Worm (Caenorhabditis elegans) whole organism, young adult: ENCODE results near the gene F58B6.1.

ENCODE experiments used
- B0035.1 ChIP-seq: sonication (generic microtip); optimal IDR thresholded peaks from 2 replicates; lab custom pipeline; 2016; ENCODE audit warnings: missing genetic modification characterization, mild to moderate bottlenecking, missing compliant biosample characterization, missing genotype, missing genetic modification reagents
- C17E4.6 ChIP-seq: fragments of 200-800 bp; sonication (Bioruptor generic); IDR thresholded peaks from 2 replicates; pipeline ENCODE4 v1.3.6; 2022; ENCODE audit warnings: missing genetic modification reagents, missing genetic modification characterization, missing compliant biosample characterization
- F22D6.2 ChIP-seq: sonication (generic microtip); optimal IDR thresholded peaks from 2 replicates; lab custom pipeline; 2016; ENCODE audit warnings: mild to moderate bottlenecking, missing genetic modification characterization, missing compliant biosample characterization
- F49E8.2 ChIP-seq: sonication (generic microtip); optimal IDR thresholded peaks from 3 replicates; lab custom pipeline; 2017; ENCODE audit warnings: missing genetic modification characterization, mild to moderate bottlenecking, missing compliant biosample characterization, antibody characterized with exemption, moderate library complexity; ENCODE audit not compliant: insufficient read depth
- K11D2.4 ChIP-seq: fragments of 200-800 bp; sonication (Bioruptor generic); IDR thresholded peaks from 2 replicates; pipeline ENCODE4 v1.3.6; 2022; ENCODE audit warnings: missing genetic modification reagents, missing genetic modification characterization, missing compliant biosample characterization
- ZK185.1 ChIP-seq: sonication (generic microtip); optimal IDR thresholded peaks from 2 replicates; lab custom pipeline; 2016; ENCODE audit warnings: mild to moderate bottlenecking, missing genetic modification characterization, missing compliant biosample characterization; ENCODE audit not compliant: poor library complexity, severe bottlenecking
- aptf-3 ChIP-seq: fragments of 200-800 bp; sonication (Bioruptor generic); IDR thresholded peaks from 2 replicates; pipeline ENCODE4 v1.3.6; 2022; ENCODE audit warnings: missing genetic modification characterization, missing compliant biosample characterization
- atf-7 ChIP-seq: sonication (generic microtip); optimal IDR thresholded peaks from 2 replicates; lab custom pipeline; 2017; ENCODE audit warnings: mild to moderate bottlenecking, missing genetic modification characterization, missing compliant biosample characterization
- ccch-3 ChIP-seq: fragments of 200-800 bp; sonication (Bioruptor generic); optimal IDR thresholded peaks from 2 replicates; lab custom pipeline; 2018; ENCODE audit warnings: mild to moderate bottlenecking, missing genetic modification characterization, missing compliant biosample characterization
- cebp-2 ChIP-seq: fragments of 200-800 bp; sonication (Bioruptor generic); IDR thresholded peaks from 2 replicates; pipeline ENCODE4 v1.3.6; 2022; ENCODE audit warnings: missing genetic modification characterization, missing compliant biosample characterization
- egrh-3 ChIP-seq: fragments of 200-800 bp; sonication (Bioruptor generic); IDR thresholded peaks from 2 replicates; pipeline ENCODE4 v1.3.6; 2022; ENCODE audit warnings: missing genetic modification reagents, missing genetic modification characterization, missing compliant biosample characterization
- ets-4 ChIP-seq: fragments of 200-800 bp; sonication (Bioruptor generic); optimal IDR thresholded peaks from 2 replicates; lab custom pipeline; 2018; ENCODE audit warnings: mild to moderate bottlenecking, missing genetic modification characterization, missing compliant biosample characterization
- fkh-3 ChIP-seq: sonication (generic microtip); optimal IDR thresholded peaks from 2 replicates; lab custom pipeline; 2016; ENCODE audit warnings: mild to moderate bottlenecking, missing genetic modification characterization, missing compliant biosample characterization
- hlh-12 ChIP-seq: sonication (generic microtip); optimal IDR thresholded peaks from 2 replicates; lab custom pipeline; 2016; ENCODE audit warnings: missing genetic modification characterization, missing compliant biosample characterization
- let-526 ChIP-seq: fragments of 200-800 bp; sonication (Bioruptor generic); IDR thresholded peaks from 2 replicates; pipeline ENCODE4 v1.3.6; 2022; ENCODE audit warnings: missing genetic modification reagents, missing genetic modification characterization, missing compliant biosample characterization
- madf-6 ChIP-seq: fragments of 200-800 bp; sonication (Bioruptor generic); IDR thresholded peaks from 2 replicates; pipeline ENCODE4 v1.3.6; 2022; ENCODE audit warnings: missing genetic modification reagents, missing genetic modification characterization, missing compliant biosample characterization
- mcd-1 ChIP-seq: fragments of 200-800 bp; sonication (Bioruptor generic); IDR thresholded peaks from 2 replicates; pipeline ENCODE4 v1.3.6; 2022; ENCODE audit warnings: missing genetic modification reagents, missing genetic modification characterization, missing compliant biosample characterization
- mel-28 ChIP-seq: sonication (generic microtip); optimal IDR thresholded peaks from 2 replicates; lab custom pipeline; 2016; ENCODE audit warnings: borderline replicate concordance, mild to moderate bottlenecking, missing genetic modification characterization, missing compliant biosample characterization
- mxl-1 ChIP-seq: sonication (generic microtip); optimal IDR thresholded peaks from 2 replicates; lab custom pipeline; 2016; ENCODE audit warnings: missing genetic modification characterization, missing compliant biosample characterization
- nfya-1 ChIP-seq: sonication (generic microtip); optimal IDR thresholded peaks from 2 replicates; lab custom pipeline; 2017; ENCODE audit warnings: antibody characterized with exemption, missing compliant biosample characterization, missing genetic modification characterization, borderline replicate concordance; ENCODE audit not compliant: insufficient read depth
- nfya-2 ChIP-seq: fragments of 200-800 bp; sonication (Bioruptor generic); IDR thresholded peaks from 2 replicates; pipeline ENCODE4 v1.3.6; 2022; ENCODE audit warnings: missing genetic modification reagents, missing genetic modification characterization, missing compliant biosample characterization
- nfyb-1 ChIP-seq: fragments of 200-800 bp; sonication (Bioruptor generic); IDR thresholded peaks from 2 replicates; pipeline ENCODE4 v1.3.6; 2022; ENCODE audit warnings: missing genetic modification reagents, missing genetic modification characterization, missing compliant biosample characterization
- nhr-120 ChIP-seq: fragments of 200-800 bp; sonication (Bioruptor generic); IDR thresholded peaks from 2 replicates; pipeline ENCODE4 v1.3.6; 2022; ENCODE audit warnings: missing genetic modification characterization, missing compliant biosample characterization
- nhr-179 ChIP-seq: sonication (generic microtip); optimal IDR thresholded peaks from 2 replicates; lab custom pipeline; 2016; ENCODE audit warnings: mild to moderate bottlenecking, missing genetic modification characterization, missing compliant biosample characterization
- nhr-90 ChIP-seq: sonication (generic microtip); optimal IDR thresholded peaks from 2 replicates; lab custom pipeline; 2016; ENCODE audit warnings: missing genotype, mild to moderate bottlenecking, missing genetic modification characterization, missing compliant biosample characterization
- pbrm-1 ChIP-seq: fragments of 200-800 bp; sonication (Bioruptor generic); IDR thresholded peaks from 2 replicates; pipeline ENCODE4 v1.3.6; 2022; ENCODE audit warnings: missing genetic modification reagents, missing genetic modification characterization, missing compliant biosample characterization
- rec-8 ChIP-seq, 2 experiments: sonication (generic microtip); optimal IDR thresholded peaks; 2 replicates each; lab custom pipeline; 2016; ENCODE audit warnings: mild to moderate bottlenecking in 2 of 2, missing genetic modification characterization in 2 of 2, missing genetic modification reagents in 2 of 2, missing genotype in 2 of 2, missing biosample characterization in 1 of 2, missing compliant biosample characterization in 1 of 2, moderate library complexity in 1 of 2
- sea-2 ChIP-seq: fragments of 200-800 bp; sonication (Bioruptor generic); IDR thresholded peaks from 2 replicates; pipeline ENCODE4 v1.3.6; 2022; ENCODE audit warnings: missing genetic modification characterization, missing compliant biosample characterization
- snpc-1.3 ChIP-seq: sonication (generic microtip); optimal IDR thresholded peaks from 2 replicates; lab custom pipeline; 2017; ENCODE audit warnings: missing genetic modification characterization, mild to moderate bottlenecking, missing compliant biosample characterization, antibody characterized with exemption, moderate library complexity, missing genotype, missing genetic modification reagents; ENCODE audit not compliant: insufficient read depth
- somi-1 ChIP-seq: fragments of 200-800 bp; sonication (Bioruptor generic); optimal IDR thresholded peaks from 2 replicates; lab custom pipeline; 2018; ENCODE audit warnings: mild to moderate bottlenecking, missing genetic modification characterization, missing compliant biosample characterization
- sptf-2 ChIP-seq: fragments of 200-800 bp; sonication (Bioruptor generic); optimal IDR thresholded peaks from 2 replicates; lab custom pipeline; 2018; ENCODE audit warnings: mild to moderate bottlenecking, missing genetic modification characterization, missing compliant biosample characterization
- zfh-2 ChIP-seq: fragments of 200-800 bp; sonication (Bioruptor generic); conservative IDR thresholded peaks from 2 replicates; pipeline ENCODE4 v1.3.6; 2022; ENCODE audit warnings: missing genetic modification reagents, missing genetic modification characterization, missing compliant biosample characterization
- ztf-18 ChIP-seq: sonication (generic microtip); optimal IDR thresholded peaks from 2 replicates; lab custom pipeline; 2016; ENCODE audit warnings: missing genotype, mild to moderate bottlenecking, missing genetic modification characterization, missing compliant biosample characterization
- ztf-6 ChIP-seq: fragments of 200-800 bp; sonication (Bioruptor generic); IDR thresholded peaks from 2 replicates; pipeline ENCODE4 v1.3.6; 2022; ENCODE audit warnings: missing genetic modification reagents, missing genetic modification characterization, missing compliant biosample characterization

F58B6.1 gene

DNA sequence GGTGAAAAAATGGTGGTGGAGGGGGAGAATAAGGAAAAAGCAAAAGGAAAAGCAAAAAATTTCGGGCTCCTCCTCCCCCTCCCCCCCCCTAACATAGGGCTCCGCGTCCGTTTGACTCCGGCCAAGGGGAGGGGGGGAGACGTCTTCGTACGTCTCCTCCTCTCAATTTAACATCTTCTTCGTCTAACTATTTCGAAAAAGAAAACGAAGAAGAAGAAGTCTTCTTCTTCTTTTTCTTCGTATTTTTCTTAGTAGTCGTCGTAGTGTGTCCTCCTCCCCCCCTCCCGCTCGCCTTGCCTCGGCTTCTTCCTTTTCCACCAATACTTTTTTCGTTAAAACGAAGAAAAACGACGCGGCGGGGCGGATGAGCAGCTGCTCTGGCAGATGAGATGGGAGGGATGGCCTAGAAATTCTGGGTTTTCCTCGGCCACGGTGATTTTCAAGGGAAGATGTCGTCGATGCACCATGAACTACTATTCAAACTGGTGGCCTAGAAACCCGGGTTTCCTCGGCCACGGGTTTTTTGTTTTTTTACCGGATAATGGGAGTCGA, 21.2 kb upstream of the F58B6.1 start:
- no peak for TF ChIP-seq F49E8.2 (tag; lab: Kevin White, UChicago)
- no peak for TF ChIP-seq ZK185.1 (tag; lab: Kevin White, UChicago)
- TF ChIP-seq sptf-2 (GFP tag; lab: Kevin White, UChicago), result no peak
- no peak for TF ChIP-seq nhr-120 (GFP tag; lab: Robert Waterston, UW)
- no peak for TF ChIP-seq madf-6 (GFP tag; lab: Robert Waterston, UW)
- TF ChIP-seq mcd-1 (GFP tag; lab: Robert Waterston, UW), result no peak
- no peak for TF ChIP-seq ztf-6
- TF ChIP-seq egrh-3 (GFP tag; lab: Robert Waterston, UW), result 0 out of 2 replicates have a peak, but pooled peaks have one; percentile 16
- no peak for TF ChIP-seq aptf-3 (GFP tag; lab: Robert Waterston, UW)
- TF ChIP-seq fkh-3 (tag; lab: Kevin White, UChicago), result no peak
- TF ChIP-seq nhr-90 (tag; lab: Kevin White, UChicago), result no peak
- TF ChIP-seq zfh-2, result peak; percentile 79
- TF ChIP-seq K11D2.4 (GFP tag; lab: Robert Waterston, UW), result no peak
- no peak for TF ChIP-seq rec-8 (tag; optimal IDR thresholded peaks at IDR 0.05; lab: Kevin White, UChicago)

DNA sequence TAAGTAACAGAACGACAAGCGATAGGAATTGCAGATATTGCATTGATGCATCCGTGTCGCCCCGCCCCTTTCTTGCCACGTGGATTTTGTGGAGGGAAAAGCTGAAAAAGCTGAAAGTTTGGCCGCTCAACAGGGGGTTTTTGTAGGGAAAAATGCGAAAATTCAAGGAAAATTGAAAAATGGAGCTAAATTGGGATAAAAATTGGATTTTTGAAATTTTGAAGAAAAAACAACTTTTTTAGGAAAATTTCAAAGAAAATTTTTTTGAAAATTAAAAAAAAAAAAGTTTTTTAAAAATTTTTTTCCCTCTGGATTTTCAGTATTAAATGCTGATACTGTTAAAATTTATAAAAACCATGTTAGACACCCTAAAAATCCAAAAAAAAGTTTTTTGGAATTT, 20.2 kb upstream of the F58B6.1 start, which contains the start of gene lgc-46:
TSS of gene lgc-46 (minus strand) at position 101 of the 400 bp plus-strand sequence.
- TF ChIP-seq let-526 (GFP tag; lab: Robert Waterston, UW) (no peak), somi-1 (GFP tag; lab: Kevin White, UChicago) (no peak), nfya-1 (tag; lab: Kevin White, UChicago) (no peak), atf-7 (tag; lab: Kevin White, UChicago) (no peak), ccch-3 (no peak), B0035.1 (tag; lab: Kevin White, UChicago) (no peak), cebp-2 (GFP tag; lab: Robert Waterston, UW) (no peak), sea-2 (GFP tag; lab: Robert Waterston, UW) (no peak), C17E4.6 (GFP tag; lab: Robert Waterston, UW) (no peak), mel-28 (no peak), snpc-1.3 (no peak), nfya-2 (no peak), pbrm-1 (no peak), ets-4 (no peak), ztf-18 (tag; lab: Kevin White, UChicago) (no peak), mxl-1 (tag; lab: Kevin White, UChicago) (no peak)

DNA sequence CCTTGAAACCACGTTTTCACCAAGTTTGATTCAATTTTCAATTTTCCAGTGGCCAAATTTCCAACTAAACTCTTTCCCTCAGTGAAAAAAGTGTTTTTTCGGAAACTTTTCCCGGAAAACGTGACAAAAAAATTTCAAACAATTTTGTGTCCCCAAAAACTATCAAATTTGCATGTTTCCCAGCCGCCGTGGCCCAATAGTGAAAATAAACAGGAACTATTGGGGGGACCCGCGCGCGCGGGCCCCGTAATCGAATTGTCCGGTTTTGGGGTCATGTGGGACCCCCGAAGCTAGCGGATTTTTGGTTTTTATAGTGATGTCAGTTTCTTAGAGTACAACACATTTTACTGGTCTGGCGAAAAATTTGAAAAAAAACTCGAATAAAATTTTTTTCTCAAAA, 15.8 kb upstream of the F58B6.1 start:
- TF ChIP-seq B0035.1 (tag; lab: Kevin White, UChicago) (no peak), F22D6.2 (tag; lab: Kevin White, UChicago) (no peak), nhr-179 (tag; lab: Kevin White, UChicago) (no peak), zfh-2 (0 out of 2 replicates have a peak, but pooled peaks have one; percentile 31)

DNA sequence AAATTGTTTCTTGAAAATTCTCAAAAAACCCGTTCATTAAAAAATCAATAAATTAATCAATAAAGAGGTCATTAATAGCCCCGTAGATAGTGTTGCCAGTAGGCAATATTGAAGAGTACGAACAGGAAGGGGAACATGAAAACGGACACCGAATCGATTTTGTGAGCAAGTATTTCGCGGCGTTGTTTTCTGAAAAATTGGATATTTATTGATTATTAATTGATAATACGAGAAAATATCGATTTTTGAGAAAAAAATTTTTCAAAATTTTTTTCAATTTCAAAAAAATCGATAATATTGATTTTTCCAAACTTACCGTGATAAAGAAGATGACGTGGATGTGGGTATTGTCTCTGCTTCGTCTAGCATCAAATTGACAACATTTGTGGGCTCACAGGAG, 9.8 kb upstream of the F58B6.1 start:
- TF ChIP-seq nfyb-1 (GFP tag; lab: Robert Waterston, UW) (no peak), nfya-2 (no peak), nhr-179 (tag; lab: Kevin White, UChicago) (no peak), hlh-12 (no peak), mcd-1 (GFP tag; lab: Robert Waterston, UW) (no peak), zfh-2 (no peak)
- TF ChIP-seq, all 124 proteins: peak for 0
